Worm (Caenorhabditis elegans) whole organism, young adult: ENCODE data around the gene oops-1.

Experiments
- Y67H2A.10 ChIP-seq: fragments of 200-800 bp; sonication (Bioruptor generic); conservative IDR thresholded peaks from 2 replicates; pipeline ENCODE4 v1.3.6; 2022; ENCODE audit warnings: missing genetic modification reagents, missing genetic modification characterization, missing compliant biosample characterization
- cebp-1 ChIP-seq, 2 experiments: fragments of 200-800 bp in 1 of 2; sonication (Bioruptor generic) in 1 of 2; sonication (generic microtip) in 1 of 2; IDR thresholded peaks in 1 of 2; optimal IDR thresholded peaks in 1 of 2; 2 replicates each; pipeline versions ENCODE4 v1.3.6 to Lab custom; 2017 to 2022; ENCODE audit warnings: missing compliant biosample characterization in 2 of 2, missing genetic modification characterization in 2 of 2, mild to moderate bottlenecking in 1 of 2, missing genetic modification reagents in 1 of 2, moderate library complexity in 1 of 2
- ceh-27 ChIP-seq: fragments of 200-800 bp; sonication (Bioruptor generic); optimal IDR thresholded peaks from 2 replicates; lab custom pipeline; 2018; ENCODE audit warnings: mild to moderate bottlenecking, missing genetic modification characterization, moderate library complexity, missing compliant biosample characterization
- dpl-1 ChIP-seq: fragments of 150-350 bp; optimal IDR thresholded peaks from 2 replicates; lab custom pipeline; 2014; ENCODE audit warnings: missing biosample characterization, missing genetic modification reagents, missing genetic modification characterization
- him-1 ChIP-seq: sonication (generic microtip); optimal IDR thresholded peaks from 2 replicates; lab custom pipeline; 2016; ENCODE audit warnings: missing genotype, missing genetic modification reagents, missing genetic modification characterization, missing compliant biosample characterization
- lin-35 ChIP-seq, 3 experiments: fragments of 150-350 bp in 2 of 3; sonication (generic microtip) in 1 of 3; optimal IDR thresholded peaks; 2 replicates each; lab custom pipeline; 2014 to 2018; ENCODE audit warnings: missing biosample characterization in 3 of 3, missing genetic modification characterization in 3 of 3, missing genetic modification reagents in 3 of 3
- lir-1 ChIP-seq: fragments of 200-800 bp; sonication (Bioruptor generic); conservative IDR thresholded peaks from 2 replicates; pipeline ENCODE4 v1.3.6; 2022; ENCODE audit warnings: missing genetic modification reagents, missing genetic modification characterization, missing compliant biosample characterization
- nfya-1 ChIP-seq: sonication (generic microtip); optimal IDR thresholded peaks from 2 replicates; lab custom pipeline; 2017; ENCODE audit warnings: antibody characterized with exemption, missing compliant biosample characterization, missing genetic modification characterization, borderline replicate concordance; ENCODE audit not compliant: insufficient read depth
- sdz-38 ChIP-seq: sonication (generic microtip); optimal IDR thresholded peaks from 2 replicates; lab custom pipeline; 2016; ENCODE audit warnings: missing genotype, missing genetic modification characterization, missing compliant biosample characterization
- tbp1 ChIP-seq: fragments of 200-800 bp; sonication (Bioruptor generic); optimal IDR thresholded peaks from 2 replicates; lab custom pipeline; 2018; ENCODE audit warnings: mild to moderate bottlenecking, missing genetic modification characterization, missing compliant biosample characterization
- ztf-18 ChIP-seq: sonication (generic microtip); optimal IDR thresholded peaks from 2 replicates; lab custom pipeline; 2016; ENCODE audit warnings: missing genotype, mild to moderate bottlenecking, missing genetic modification characterization, missing compliant biosample characterization

- no peak for TF ChIP-seq sdz-38 (tag; lab: Kevin White, UChicago)
- TF ChIP-seq Y67H2A.10, result no peak
- no peak for TF ChIP-seq cebp-1 (GFP tag; IDR thresholded peaks at IDR 0.05; lab: Robert Waterston, UW)
- TF ChIP-seq cebp-1 (tag; optimal IDR thresholded peaks at IDR 0.05; lab: Kevin White, UChicago), result no peak
- no peak for TF ChIP-seq ztf-18 (tag; lab: Kevin White, UChicago)
- no peak for TF ChIP-seq dpl-1 (GFP tag; lab: Kevin White, UChicago)
- no peak for TF ChIP-seq tbp1 (GFP tag; lab: Kevin White, UChicago)
- TF ChIP-seq him-1 (tag; lab: Kevin White, UChicago), result no peak
- no peak for TF ChIP-seq ceh-27 (GFP tag; lab: Kevin White, UChicago)
- no peak for TF ChIP-seq nfya-1 (tag; lab: Kevin White, UChicago)
- TF ChIP-seq lin-35 (GFP tag; optimal IDR thresholded peaks at IDR 0.05; lab: Kevin White, UChicago), result no peak
- no peak for TF ChIP-seq lir-1 (GFP tag; lab: Robert Waterston, UW)
Measured at ce11 chrIV:5855608-5856007, 41.7 kb upstream of the oops-1 start.
